Worm (Caenorhabditis elegans) whole organism, L4 larva: ENCODE results near the gene vms-1.

Experiments
- F49E8.2 ChIP-seq: sonication (generic microtip); optimal IDR thresholded peaks from 2 replicates; lab custom pipeline; 2016; ENCODE audit warnings: missing compliant biosample characterization, mild to moderate bottlenecking, missing genetic modification characterization, borderline replicate concordance
- ceh-32 ChIP-seq: sonication (generic microtip); optimal IDR thresholded peaks from 2 replicates; lab custom pipeline; 2016; ENCODE audit warnings: mild to moderate bottlenecking, missing genetic modification characterization, missing compliant biosample characterization; ENCODE audit not compliant: poor library complexity
- ces-1 ChIP-seq: fragments of 150-350 bp; sonication (generic microtip); optimal IDR thresholded peaks from 4 replicates; lab custom pipeline; 2014; ENCODE audit warnings: missing biosample characterization, missing genetic modification reagents, missing genetic modification characterization
- dve-1 ChIP-seq: sonication (generic microtip); optimal IDR thresholded peaks from 2 replicates; lab custom pipeline; 2017; ENCODE audit warnings: antibody characterized with exemption, mild to moderate bottlenecking, missing genetic modification characterization, missing compliant biosample characterization; ENCODE audit not compliant: insufficient read depth
- egl-27 ChIP-seq: sonication (generic microtip); optimal IDR thresholded peaks from 3 replicates; lab custom pipeline; 2017; ENCODE audit warnings: missing biosample characterization, missing genetic modification reagents, missing genetic modification characterization
- fos-1 ChIP-seq: fragments of 150-350 bp; optimal IDR thresholded peaks from 2 replicates; lab custom pipeline; 2014; ENCODE audit warnings: missing biosample characterization, missing genetic modification characterization
- hlh-30 ChIP-seq: sonication (generic microtip); optimal IDR thresholded peaks from 2 replicates; lab custom pipeline; 2017; ENCODE audit warnings: antibody characterized with exemption, mild to moderate bottlenecking, missing genetic modification characterization, missing compliant biosample characterization; ENCODE audit not compliant: insufficient read depth
- nhr-237 ChIP-seq: sonication (generic microtip); optimal IDR thresholded peaks from 2 replicates; lab custom pipeline; 2017; ENCODE audit warnings: missing biosample characterization, missing genetic modification characterization
- nhr-28 ChIP-seq: fragments of 150-350 bp; optimal IDR thresholded peaks from 2 replicates; lab custom pipeline; 2014; ENCODE audit warnings: missing biosample characterization, missing genetic modification characterization
- nhr-76 ChIP-seq: fragments of 150-350 bp; optimal IDR thresholded peaks from 2 replicates; lab custom pipeline; 2014; ENCODE audit warnings: missing biosample characterization, missing genetic modification characterization
- unc-39 ChIP-seq: sonication (generic microtip); optimal IDR thresholded peaks from 2 replicates; lab custom pipeline; 2017; ENCODE audit warnings: missing biosample characterization, missing genetic modification characterization
- unc-62 ChIP-seq, 3 experiments: fragments of 150-350 bp in 1 of 3; sonication (generic microtip); optimal IDR thresholded peaks in 2 of 3; peaks in 1 of 3; 1 replicate in 1 of 3; 2 replicates in 2 of 3; lab custom pipeline; 2014 to 2017; ENCODE audit warnings: missing biosample characterization in 3 of 3, missing genetic modification characterization in 3 of 3, missing genetic modification reagents in 3 of 3, missing genotype in 1 of 3

DNA sequence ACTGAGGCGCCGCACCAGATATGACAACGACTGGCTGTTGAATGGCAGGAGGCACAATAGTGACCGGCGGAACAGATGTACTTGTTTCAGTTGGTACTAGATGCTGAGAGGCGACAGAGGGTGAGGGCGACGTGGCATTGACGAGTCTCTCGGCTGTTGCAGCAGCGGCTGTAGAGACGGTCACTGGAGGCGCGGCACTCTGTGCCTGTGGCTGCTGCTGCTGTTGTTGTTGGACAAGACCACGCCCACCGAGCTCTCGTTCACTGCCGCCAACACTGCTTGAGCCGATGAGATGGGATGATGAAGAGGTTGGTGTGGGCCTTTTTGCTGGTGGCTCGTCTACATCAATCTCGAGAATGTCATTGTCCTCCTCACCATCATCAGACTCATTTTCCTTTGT is 28.8 kb downstream of the vms-1 start:
- TF ChIP-seq nhr-28 (tag; lab: Kevin White, UChicago): no peak
- no peak for TF ChIP-seq unc-39 (tag; lab: Kevin White, UChicago)
- no peak for TF ChIP-seq F49E8.2
- no peak for TF ChIP-seq hlh-30
- no peak for TF ChIP-seq egl-27 (tag; lab: Kevin White, UChicago)
- no peak for TF ChIP-seq unc-62 (GFP tag; optimal IDR thresholded peaks at IDR 0.05 in 1 of 2; lab: Kevin White, UChicago)
- TF ChIP-seq unc-62 (tag; optimal IDR thresholded peaks at IDR 0.05; lab: Kevin White, UChicago): no peak
- TF ChIP-seq fos-1 (tag; lab: Kevin White, UChicago): no peak
- TF ChIP-seq dve-1: no peak
- TF ChIP-seq nhr-237 (tag; lab: Kevin White, UChicago): no peak
- no peak for TF ChIP-seq ceh-32 (tag; lab: Kevin White, UChicago)
- no peak for TF ChIP-seq ces-1 (GFP tag; lab: Kevin White, UChicago)
- no peak for TF ChIP-seq nhr-76
